Worm (Caenorhabditis elegans) whole organism, L1 larva: ENCODE measurements around the gene sod-1.
A peak's percentile ranks its signal among the peaks of the same experiment; 100 is the strongest.

Experiments
- C16A3.4 ChIP-seq: fragments of 150-350 bp; optimal IDR thresholded peaks from 2 replicates; lab custom pipeline; 2014; ENCODE audit warnings: missing biosample characterization, missing genetic modification characterization
- Y116A8C.19 ChIP-seq: sonication (generic microtip); optimal IDR thresholded peaks from 2 replicates; lab custom pipeline; 2016; ENCODE audit warnings: missing compliant biosample characterization, missing genetic modification characterization, borderline replicate concordance
- aha-1 ChIP-seq: fragments of 150-350 bp; optimal IDR thresholded peaks from 2 replicates; lab custom pipeline; 2014; ENCODE audit warnings: missing biosample characterization, missing genetic modification characterization
- alr-1 ChIP-seq: fragments of 200-800 bp; sonication (Bioruptor generic); optimal IDR thresholded peaks from 2 replicates; lab custom pipeline; 2018; ENCODE audit warnings: borderline replicate concordance, mild to moderate bottlenecking, missing genetic modification characterization, missing compliant biosample characterization
- aly-2 ChIP-seq: fragments of 150-350 bp; optimal IDR thresholded peaks from 2 replicates; lab custom pipeline; 2014; ENCODE audit warnings: missing biosample characterization, missing genetic modification characterization
- blmp-1 ChIP-seq: fragments of 150-350 bp; optimal IDR thresholded peaks from 2 replicates; lab custom pipeline; 2014; ENCODE audit warnings: missing biosample characterization, missing genetic modification characterization
- ceh-8 ChIP-seq: fragments of 200-800 bp; sonication (Bioruptor generic); optimal IDR thresholded peaks from 2 replicates; lab custom pipeline; 2018; ENCODE audit warnings: mild to moderate bottlenecking, missing genetic modification characterization, moderate library complexity, missing compliant biosample characterization
- ceh-90 ChIP-seq: sonication (generic microtip); optimal IDR thresholded peaks from 2 replicates; lab custom pipeline; 2016; ENCODE audit warnings: missing genetic modification characterization, missing compliant biosample characterization
- dsc-1 ChIP-seq: sonication (generic microtip); optimal IDR thresholded peaks from 2 replicates; lab custom pipeline; 2016; ENCODE audit warnings: mild to moderate bottlenecking, missing genetic modification characterization, missing compliant biosample characterization
- efl-1 ChIP-seq, 4 experiments: fragments of 150-350 bp; optimal IDR thresholded peaks in 3 of 4; peaks in 1 of 4; 1 replicate in 1 of 4; 2 replicates in 3 of 4; lab custom pipeline; 2014; ENCODE audit warnings: missing biosample characterization in 2 of 4, missing genetic modification characterization in 2 of 4, missing genetic modification reagents in 2 of 4
- egl-13 ChIP-seq: sonication (generic microtip); optimal IDR thresholded peaks from 2 replicates; lab custom pipeline; 2016; ENCODE audit warnings: missing genotype, missing genetic modification reagents, missing genetic modification characterization, missing compliant biosample characterization
- elt-3 ChIP-seq, 6 experiments: fragments of 150-350 bp in 1 of 6; sonication (generic microtip); optimal IDR thresholded peaks; 2 replicates each; lab custom pipeline; 2017 to 2018; ENCODE audit warnings: missing biosample characterization in 6 of 6, missing genetic modification characterization in 6 of 6, inconsistent platforms in 1 of 6
- ets-5 ChIP-seq: fragments of 200-800 bp; sonication (Bioruptor generic); IDR thresholded peaks from 2 replicates; pipeline ENCODE4 v1.3.6; 2022; ENCODE audit warnings: missing genetic modification characterization, missing compliant biosample characterization
- fkh-10 ChIP-seq: sonication (generic microtip); optimal IDR thresholded peaks from 2 replicates; lab custom pipeline; 2017; ENCODE audit warnings: missing biosample characterization, missing genetic modification reagents, missing genetic modification characterization
- fkh-4 ChIP-seq: sonication (generic microtip); optimal IDR thresholded peaks from 2 replicates; lab custom pipeline; 2016; ENCODE audit warnings: missing compliant biosample characterization, missing genetic modification characterization, borderline replicate concordance
- fkh-8 ChIP-seq: sonication (generic microtip); optimal IDR thresholded peaks from 2 replicates; lab custom pipeline; 2016; ENCODE audit warnings: mild to moderate bottlenecking, missing genetic modification characterization, missing compliant biosample characterization
- hpl-2 ChIP-seq: fragments of 150-350 bp; optimal IDR thresholded peaks from 2 replicates; lab custom pipeline; 2014; ENCODE audit warnings: missing biosample characterization, missing genetic modification reagents, missing genetic modification characterization
- isw-1 ChIP-seq: fragments of 200-800 bp; sonication (Bioruptor generic); IDR thresholded peaks from 2 replicates; pipeline ENCODE4 v1.3.6; 2022; ENCODE audit warnings: missing genetic modification characterization, missing compliant biosample characterization
- lin-14 ChIP-seq: fragments of 200-800 bp; sonication (Bioruptor generic); optimal IDR thresholded peaks from 2 replicates; lab custom pipeline; 2018; ENCODE audit warnings: mild to moderate bottlenecking, missing genetic modification characterization, moderate library complexity, missing compliant biosample characterization
- lin-35 ChIP-seq, 2 experiments: fragments of 150-350 bp; optimal IDR thresholded peaks; 2 replicates each; lab custom pipeline; 2014; ENCODE audit warnings: missing biosample characterization in 2 of 2, missing genetic modification characterization in 2 of 2, missing genetic modification reagents in 2 of 2
- nhr-12 ChIP-seq: sonication (generic microtip); optimal IDR thresholded peaks from 2 replicates; lab custom pipeline; 2017; ENCODE audit warnings: missing biosample characterization, missing genetic modification characterization
- nhr-19 ChIP-seq: fragments of 200-800 bp; sonication (Bioruptor generic); conservative IDR thresholded peaks from 2 replicates; pipeline ENCODE4 v1.3.6; 2022; ENCODE audit warnings: missing genetic modification characterization, missing compliant biosample characterization
- nhr-237 ChIP-seq: fragments of 150-350 bp; optimal IDR thresholded peaks from 2 replicates; lab custom pipeline; 2014; ENCODE audit warnings: missing biosample characterization, missing genetic modification characterization
- nhr-28 ChIP-seq: fragments of 150-350 bp; optimal IDR thresholded peaks from 2 replicates; lab custom pipeline; 2014; ENCODE audit warnings: missing biosample characterization, missing genetic modification characterization
- nhr-47 ChIP-seq: sonication (generic microtip); optimal IDR thresholded peaks from 2 replicates; lab custom pipeline; 2016; ENCODE audit warnings: mild to moderate bottlenecking, missing genetic modification characterization, moderate library complexity, missing compliant biosample characterization
- nhr-71 ChIP-seq: sonication (generic microtip); optimal IDR thresholded peaks from 2 replicates; lab custom pipeline; 2016; ENCODE audit warnings: mild to moderate bottlenecking, missing genetic modification characterization, moderate library complexity, missing compliant biosample characterization
- nhr-77 ChIP-seq: fragments of 150-350 bp; optimal IDR thresholded peaks from 2 replicates; lab custom pipeline; 2014; ENCODE audit warnings: missing biosample characterization, missing genetic modification characterization
- nhr-84 ChIP-seq: sonication (generic microtip); optimal IDR thresholded peaks from 2 replicates; lab custom pipeline; 2017; ENCODE audit warnings: missing biosample characterization, missing genetic modification characterization
- pax-3 ChIP-seq: fragments of 200-800 bp; sonication (Bioruptor generic); optimal IDR thresholded peaks from 2 replicates; lab custom pipeline; 2018; ENCODE audit warnings: mild to moderate bottlenecking, missing genetic modification characterization, moderate library complexity, missing compliant biosample characterization
- rnt-1 ChIP-seq: sonication (generic microtip); optimal IDR thresholded peaks from 2 replicates; lab custom pipeline; 2016; ENCODE audit warnings: mild to moderate bottlenecking, missing genetic modification characterization, moderate library complexity, missing compliant biosample characterization
- skn-1 ChIP-seq: fragments of 150-350 bp; optimal IDR thresholded peaks from 2 replicates; lab custom pipeline; 2014; ENCODE audit warnings: missing biosample characterization, missing genetic modification characterization
- sptf-1 ChIP-seq: fragments of 150-350 bp; optimal IDR thresholded peaks from 2 replicates; lab custom pipeline; 2014; ENCODE audit warnings: missing biosample characterization, missing genetic modification characterization
- sup-37 ChIP-seq: fragments of 200-800 bp; sonication (Bioruptor generic); optimal IDR thresholded peaks from 2 replicates; lab custom pipeline; 2018; ENCODE audit warnings: mild to moderate bottlenecking, missing genetic modification characterization, missing compliant biosample characterization
- tbx-2 ChIP-seq: sonication (generic microtip); optimal IDR thresholded peaks from 2 replicates; lab custom pipeline; 2016; ENCODE audit warnings: missing genetic modification characterization, missing compliant biosample characterization
- unc-130 ChIP-seq: fragments of 150-350 bp; optimal IDR thresholded peaks from 2 replicates; lab custom pipeline; 2017; ENCODE audit warnings: missing biosample characterization, missing genetic modification characterization, inconsistent platforms
- unc-30 ChIP-seq: sonication (generic microtip); optimal IDR thresholded peaks from 2 replicates; lab custom pipeline; 2017; ENCODE audit warnings: missing biosample characterization, missing genetic modification characterization
- unc-98 ChIP-seq: fragments of 200-800 bp; sonication (Bioruptor generic); IDR thresholded peaks from 2 replicates; pipeline ENCODE4 v1.3.6; 2022; ENCODE audit warnings: missing genetic modification characterization, missing compliant biosample characterization
- vab-15 ChIP-seq: sonication (generic microtip); optimal IDR thresholded peaks from 2 replicates; lab custom pipeline; 2017; ENCODE audit warnings: missing genotype, mild to moderate bottlenecking, missing genetic modification characterization, missing compliant biosample characterization
- xbp-1 ChIP-seq: sonication (generic microtip); optimal IDR thresholded peaks from 2 replicates; lab custom pipeline; 2016; ENCODE audit warnings: missing genetic modification characterization, missing compliant biosample characterization
- zag-1 ChIP-seq: fragments of 150-350 bp; optimal IDR thresholded peaks from 2 replicates; lab custom pipeline; 2014; ENCODE audit warnings: missing biosample characterization, missing genetic modification characterization
- zip-4 ChIP-seq: fragments of 200-800 bp; sonication (Bioruptor generic); optimal IDR thresholded peaks from 2 replicates; lab custom pipeline; 2018; ENCODE audit warnings: mild to moderate bottlenecking, missing genetic modification characterization, moderate library complexity, missing compliant biosample characterization
- ztf-11 ChIP-seq, 2 experiments: sonication (generic microtip); optimal IDR thresholded peaks; 2 replicates each; lab custom pipeline; 2016 to 2017; ENCODE audit warnings: missing genetic modification characterization in 2 of 2, missing biosample characterization in 1 of 2, missing compliant biosample characterization in 1 of 2
- ztf-4 ChIP-seq: fragments of 150-350 bp; optimal IDR thresholded peaks from 2 replicates; lab custom pipeline; 2014; ENCODE audit warnings: missing biosample characterization, missing genetic modification characterization

The sod-1 gene

DNA sequence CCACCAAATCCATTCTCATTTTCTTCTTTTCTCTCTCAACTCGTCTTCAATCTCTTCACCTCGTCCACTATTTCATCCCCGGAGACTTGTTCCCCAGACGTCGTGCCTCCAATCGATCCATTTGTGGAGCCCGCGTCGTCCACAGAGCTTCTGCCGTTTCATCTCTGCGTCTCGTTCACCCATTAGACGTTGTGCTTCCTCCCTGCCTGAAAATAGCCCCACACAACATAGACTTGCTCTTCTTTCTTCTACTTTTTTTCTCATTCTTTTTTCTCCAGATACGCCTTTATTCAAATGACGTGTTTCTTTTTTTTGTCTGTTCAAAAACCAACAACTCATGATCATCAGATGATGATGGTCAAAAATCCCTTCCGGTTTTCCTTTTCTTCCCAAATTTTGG lies 19.3 kb upstream of the sod-1 start (continued):
- TF ChIP-seq ceh-8 (GFP tag; lab: Kevin White, UChicago) (peak; percentile 48), aha-1 (no peak), aly-2 (tag; lab: Kevin White, UChicago) (no peak), sptf-1 (tag; lab: Kevin White, UChicago) (no peak), alr-1 (tag; lab: Kevin White, UChicago) (no peak), C16A3.4 (tag; lab: Kevin White, UChicago) (no peak), lin-35 (GFP tag; optimal IDR thresholded peaks at IDR 0.05; lab: Kevin White, UChicago) (peak in 1 of 2 experiments; percentile 41), efl-1 (optimal IDR thresholded peaks at IDR 0.05; lab: Kevin White, UChicago) (peak in 1 of 2 experiments; percentile 23), efl-1 (GFP tag; optimal IDR thresholded peaks at IDR 0.05 in 1 of 2; lab: Kevin White, UChicago) (no peak), ztf-11 (tag; optimal IDR thresholded peaks at IDR 0.05; lab: Kevin White, UChicago) (no peak), lin-14 (GFP tag; lab: Kevin White, UChicago) (peak; percentile 94), tbx-2 (tag; lab: Kevin White, UChicago) (peak; percentile 65), vab-15 (tag; lab: Kevin White, UChicago) (no peak), unc-30 (tag; lab: Kevin White, UChicago) (no peak), xbp-1 (peak; percentile 50), isw-1 (peak; percentile 51), nhr-19 (GFP tag; lab: Robert Waterston, UW) (no peak), zip-4 (GFP tag; lab: Kevin White, UChicago) (no peak), fkh-4 (tag; lab: Kevin White, UChicago) (no peak), sup-37 (GFP tag; lab: Kevin White, UChicago) (no peak), skn-1 (no peak), ets-5 (GFP tag; lab: Robert Waterston, UW) (no peak), nhr-237 (tag; lab: Kevin White, UChicago) (no peak), ceh-90 (tag; lab: Kevin White, UChicago) (no peak), dsc-1 (tag; lab: Kevin White, UChicago) (no peak), ztf-4 (tag; lab: Kevin White, UChicago) (no peak), nhr-28 (tag; lab: Kevin White, UChicago) (no peak), nhr-47 (tag; lab: Kevin White, UChicago) (peak; percentile 64), nhr-12 (no peak), fkh-8 (tag; lab: Kevin White, UChicago) (peak; percentile 85), nhr-84 (no peak), Y116A8C.19 (no peak), rnt-1 (no peak), unc-98 (GFP tag; lab: Robert Waterston, UW) (no peak), egl-13 (tag; lab: Kevin White, UChicago) (peak; percentile 55), blmp-1 (tag; lab: Kevin White, UChicago) (no peak), nhr-77 (tag; lab: Kevin White, UChicago) (no peak), nhr-71 (peak; percentile 78), elt-3 (tag; optimal IDR thresholded peaks at IDR 0.05; lab: Kevin White, UChicago) (no peak), pax-3 (tag; lab: Kevin White, UChicago) (peak; percentile 43)

- no peak for TF ChIP-seq ceh-8 (GFP tag; lab: Kevin White, UChicago)
- no peak for TF ChIP-seq efl-1 (optimal IDR thresholded peaks at IDR 0.05; lab: Kevin White, UChicago)
- peak in 1 of 2 experiments; percentile 77 for TF ChIP-seq efl-1 (GFP tag; optimal IDR thresholded peaks at IDR 0.05 in 1 of 2; lab: Kevin White, UChicago)
- TF ChIP-seq rnt-1, result no peak
- TF ChIP-seq, all 84 proteins: peak for 1
Measured at ce11 chrII:6989830-6990287, 16.2 kb upstream of the sod-1 start, which contains the start of gene C15F1.1. TSS of gene C15F1.1 (plus strand) at chrII:6989880.

DNA sequence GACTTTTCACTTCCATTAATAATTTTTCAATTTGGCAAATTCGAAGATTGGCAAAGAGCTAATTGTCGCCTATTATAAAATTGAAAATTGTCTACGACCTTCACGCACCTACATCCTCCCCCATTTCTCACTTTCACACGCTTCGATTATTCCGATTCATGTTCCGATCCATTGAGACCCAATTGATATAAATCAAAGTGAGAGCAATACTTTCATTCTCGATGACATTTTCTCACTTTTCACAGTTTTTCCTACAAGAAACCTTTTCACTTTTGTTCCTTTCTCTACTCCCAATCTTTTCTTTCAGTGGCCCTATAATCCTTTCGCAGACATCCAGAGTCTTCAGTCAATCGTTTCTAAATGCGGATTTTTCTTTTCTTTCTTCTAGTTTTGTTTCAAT lies 6.0 kb upstream of the sod-1 start, which contains the start of gene C15F1.2:
Gene C15F1.2, plus strand, starts transcription at position 308 of the 400 bp plus-strand sequence.
- TF ChIP-seq blmp-1 (tag; lab: Kevin White, UChicago) (peak; percentile 94), zag-1 (tag; lab: Kevin White, UChicago) (no peak), nhr-84 (no peak), hpl-2 (GFP tag; lab: Kevin White, UChicago) (no peak), fkh-10 (GFP tag; lab: Kevin White, UChicago) (no peak), unc-130 (tag; lab: Kevin White, UChicago) (no peak)
